Worm (Caenorhabditis elegans) whole organism, midembryonic: ENCODE measurements around the gene aptf-4.

ENCODE experiments used
- T22C8.4 ChIP-seq: fragments of 200-800 bp; sonication (Bioruptor generic); IDR thresholded peaks from 2 replicates; pipeline ENCODE4 v1.3.6; 2022; ENCODE audit warnings: missing genetic modification characterization, missing compliant biosample characterization
- cog-1 ChIP-seq: sonication (generic microtip); optimal IDR thresholded peaks from 2 replicates; lab custom pipeline; 2016; ENCODE audit warnings: missing genetic modification characterization, missing compliant biosample characterization
- flt-1 ChIP-seq: fragments of 200-800 bp; sonication (Bioruptor generic); IDR thresholded peaks from 2 replicates; pipeline ENCODE4 v1.3.6; 2022; ENCODE audit warnings: missing genetic modification characterization, missing compliant biosample characterization
- klf-2 ChIP-seq: fragments of 200-800 bp; sonication (Bioruptor generic); conservative IDR thresholded peaks from 2 replicates; pipeline ENCODE4 v1.3.6; 2022; ENCODE audit warnings: missing genetic modification reagents, missing genetic modification characterization, missing compliant biosample characterization
- med-1 ChIP-seq: sonication (generic microtip); optimal IDR thresholded peaks from 2 replicates; lab custom pipeline; 2017; ENCODE audit warnings: missing genetic modification characterization, mild to moderate bottlenecking, missing compliant biosample characterization, antibody characterized with exemption, missing genetic modification reagents; ENCODE audit not compliant: insufficient read depth
- ref-1 ChIP-seq: fragments of 200-800 bp; sonication (Bioruptor generic); conservative IDR thresholded peaks from 2 replicates; pipeline ENCODE4 v1.3.6; 2022; ENCODE audit warnings: missing genetic modification reagents, missing genetic modification characterization, missing compliant biosample characterization
- tab-1 ChIP-seq: fragments of 200-800 bp; sonication (Bioruptor generic); IDR thresholded peaks from 2 replicates; pipeline ENCODE4 v1.3.6; 2022; ENCODE audit warnings: missing genetic modification characterization, missing compliant biosample characterization
- ztf-23 ChIP-seq: fragments of 200-800 bp; sonication (Bioruptor generic); IDR thresholded peaks from 2 replicates; pipeline ENCODE4 v1.3.6; 2022; ENCODE audit warnings: missing genetic modification reagents, missing genetic modification characterization, missing compliant biosample characterization
- ztf-29 ChIP-seq: fragments of 200-800 bp; sonication (Bioruptor generic); IDR thresholded peaks from 2 replicates; pipeline ENCODE4 v1.3.6; 2022; ENCODE audit warnings: missing genetic modification reagents, missing genetic modification characterization, missing compliant biosample characterization

aptf-4 gene

DNA sequence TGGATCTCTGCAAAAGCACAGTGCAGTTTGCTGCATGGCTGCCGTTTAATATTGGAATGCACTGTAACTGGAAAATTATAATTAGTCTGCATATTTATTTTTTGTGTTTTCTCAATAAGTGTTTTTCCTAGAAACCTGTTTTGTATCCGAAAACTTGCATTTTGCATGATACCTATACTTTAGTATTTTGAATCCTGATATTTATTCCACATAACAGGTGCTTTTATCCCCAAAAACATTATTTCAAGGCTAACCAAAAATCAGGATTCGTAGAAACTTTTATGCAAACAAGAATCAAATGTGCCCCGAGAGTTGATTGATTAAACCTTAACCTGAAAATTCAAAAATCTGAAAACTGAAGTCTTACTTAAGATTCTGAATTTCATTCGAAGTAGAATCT lies 19.8 kb downstream of the aptf-4 start:
- TF ChIP-seq ztf-29 (GFP tag; lab: Robert Waterston, UW) (no peak), flt-1 (GFP tag; lab: Robert Waterston, UW) (no peak), ztf-23 (GFP tag; lab: Robert Waterston, UW) (no peak), T22C8.4 (GFP tag; lab: Robert Waterston, UW) (no peak), ref-1 (no peak), med-1 (GFP tag; lab: Kevin White, UChicago) (no peak), cog-1 (no peak), tab-1 (GFP tag; lab: Robert Waterston, UW) (no peak), klf-2 (GFP tag; lab: Robert Waterston, UW) (no peak)

DNA sequence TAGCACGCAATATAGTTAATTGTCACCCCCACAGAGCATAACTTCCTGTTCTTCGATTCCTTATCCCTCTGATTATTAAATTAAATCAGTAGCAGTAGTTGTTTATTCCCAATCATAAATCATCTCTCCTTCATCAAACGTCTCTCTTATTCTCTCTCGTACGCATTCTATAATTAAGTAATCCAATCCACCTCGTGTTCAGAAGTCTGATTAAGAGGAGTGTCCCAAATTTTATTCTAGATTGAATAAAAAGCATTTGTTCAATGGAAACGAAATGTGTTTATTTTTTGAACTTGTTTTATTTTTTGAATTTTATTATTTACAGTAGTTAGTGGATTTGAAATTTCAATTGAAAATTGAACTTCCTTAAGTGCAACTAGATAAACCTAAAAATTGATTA lies 20.5 kb downstream of the aptf-4 start:
- TF ChIP-seq klf-2 (GFP tag; lab: Robert Waterston, UW) (no peak), T22C8.4 (GFP tag; lab: Robert Waterston, UW) (no peak), flt-1 (GFP tag; lab: Robert Waterston, UW) (no peak), ztf-23 (GFP tag; lab: Robert Waterston, UW) (no peak), tab-1 (GFP tag; lab: Robert Waterston, UW) (no peak), cog-1 (no peak), med-1 (GFP tag; lab: Kevin White, UChicago) (no peak), ref-1 (no peak), ztf-29 (GFP tag; lab: Robert Waterston, UW) (no peak)

DNA sequence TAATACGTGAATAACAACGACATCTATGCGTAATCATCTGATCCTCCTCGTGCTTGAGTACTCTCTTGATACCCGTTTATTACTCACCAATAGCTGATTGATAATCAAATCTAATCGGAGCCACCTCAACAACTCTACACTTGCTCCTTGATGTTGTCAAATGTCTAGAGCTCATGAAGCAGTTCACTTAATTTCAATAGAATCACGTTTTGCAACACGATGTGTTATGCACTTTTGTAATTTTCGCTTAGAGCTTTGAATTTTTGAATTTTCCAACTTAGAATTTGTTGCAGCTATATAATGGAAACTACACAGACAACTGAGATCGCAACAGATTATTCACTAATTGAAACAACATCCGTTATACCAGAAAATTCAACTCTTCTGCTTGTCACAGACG lies 21.7 kb downstream of the aptf-4 start, which contains the start of gene T22C8.1:
Gene T22C8.1 (plus strand): TSS at position 301 of the 400 bp plus-strand sequence.
- no peak for TF ChIP-seq T22C8.4 (GFP tag; lab: Robert Waterston, UW)
- no peak for TF ChIP-seq med-1 (GFP tag; lab: Kevin White, UChicago)
- no peak for TF ChIP-seq tab-1 (GFP tag; lab: Robert Waterston, UW)
- TF ChIP-seq ztf-23 (GFP tag; lab: Robert Waterston, UW) = no peak
- no peak for TF ChIP-seq klf-2 (GFP tag; lab: Robert Waterston, UW)
- TF ChIP-seq cog-1 = no peak
- no peak for TF ChIP-seq ztf-29 (GFP tag; lab: Robert Waterston, UW)
- no peak for TF ChIP-seq flt-1 (GFP tag; lab: Robert Waterston, UW)

DNA sequence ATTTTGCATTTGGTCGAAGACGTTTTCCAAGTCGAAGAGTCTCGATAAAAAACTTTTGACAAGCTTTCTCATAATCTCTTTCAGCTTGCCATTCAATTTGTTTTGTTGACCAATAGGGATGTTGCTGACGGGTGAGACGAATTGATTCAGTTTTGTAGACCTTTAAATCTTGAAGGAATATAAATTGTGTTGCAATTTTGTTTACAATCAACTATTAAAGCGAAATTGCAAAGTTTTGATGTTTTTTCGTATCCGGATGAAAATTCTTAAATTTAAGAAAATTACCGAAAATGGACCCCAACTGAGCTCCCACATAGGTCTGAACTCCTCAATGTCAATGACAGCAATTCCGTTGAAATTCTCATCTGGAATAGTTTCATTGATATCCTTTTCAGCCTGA lies 25.4 kb downstream of the aptf-4 start:
- no peak for TF ChIP-seq klf-2 (GFP tag; lab: Robert Waterston, UW)
- no peak for TF ChIP-seq ref-1
- TF ChIP-seq ztf-29 (GFP tag; lab: Robert Waterston, UW) = no peak
- TF ChIP-seq cog-1 = no peak
- no peak for TF ChIP-seq flt-1 (GFP tag; lab: Robert Waterston, UW)
- no peak for TF ChIP-seq tab-1 (GFP tag; lab: Robert Waterston, UW)
- TF ChIP-seq T22C8.4 (GFP tag; lab: Robert Waterston, UW) = no peak
- TF ChIP-seq ztf-23 (GFP tag; lab: Robert Waterston, UW) = no peak
- no peak for TF ChIP-seq med-1 (GFP tag; lab: Kevin White, UChicago)

DNA sequence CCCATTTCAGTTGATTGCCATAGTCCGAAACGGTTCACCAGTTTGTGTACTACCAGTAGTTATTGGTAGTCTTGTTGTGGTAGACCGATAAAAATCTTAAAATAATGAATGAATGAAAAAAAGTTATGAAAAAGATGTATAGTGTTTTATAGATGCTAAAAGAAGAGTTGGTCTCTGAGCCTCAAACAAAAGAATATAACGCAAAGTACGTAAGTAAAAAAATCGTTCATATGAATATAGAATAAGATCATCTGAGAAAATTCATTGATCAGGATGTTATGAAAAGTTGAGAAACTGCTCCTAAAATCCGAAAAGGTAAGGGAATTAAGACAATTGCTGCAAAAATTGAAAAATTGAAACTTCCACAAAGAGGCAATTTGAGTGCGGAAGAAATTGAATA lies 26.7 kb downstream of the aptf-4 start, which contains the start of gene chhy-1:
Gene chhy-1 (minus strand): TSS at position 101 of the 400 bp plus-strand sequence.
- no peak for TF ChIP-seq ztf-23 (GFP tag; lab: Robert Waterston, UW)
- no peak for TF ChIP-seq T22C8.4 (GFP tag; lab: Robert Waterston, UW)
- TF ChIP-seq med-1 (GFP tag; lab: Kevin White, UChicago) = no peak
- TF ChIP-seq cog-1 = no peak
- TF ChIP-seq flt-1 (GFP tag; lab: Robert Waterston, UW) = no peak
- no peak for TF ChIP-seq tab-1 (GFP tag; lab: Robert Waterston, UW)
- no peak for TF ChIP-seq ztf-29 (GFP tag; lab: Robert Waterston, UW)
- no peak for TF ChIP-seq klf-2 (GFP tag; lab: Robert Waterston, UW)
- TF ChIP-seq ref-1 = no peak

DNA sequence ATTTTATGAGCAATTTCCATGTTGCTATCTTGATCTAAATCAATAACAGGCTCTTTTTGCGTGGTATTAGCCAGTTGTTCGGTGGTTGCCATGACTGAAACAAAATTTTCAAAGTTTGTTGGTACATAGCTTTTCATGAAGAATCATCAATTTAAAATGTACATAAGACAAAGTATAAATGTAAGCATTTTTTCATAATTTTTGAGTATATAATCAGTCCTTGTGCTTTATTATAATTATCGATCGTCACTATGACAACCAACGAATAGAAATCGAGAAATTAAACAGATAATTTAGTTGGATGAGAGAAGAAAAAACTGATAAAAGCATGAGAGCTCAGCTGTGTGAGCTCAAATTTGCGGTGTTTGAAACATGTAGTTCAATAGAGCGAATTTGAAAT lies 31.1 kb downstream of the aptf-4 start, which contains the start of gene T22C8.3:
Gene T22C8.3 (minus strand): TSS at position 101 of the 400 bp plus-strand sequence.
- no peak for TF ChIP-seq flt-1 (GFP tag; lab: Robert Waterston, UW)
- TF ChIP-seq ztf-23 (GFP tag; lab: Robert Waterston, UW) = no peak
- no peak for TF ChIP-seq med-1 (GFP tag; lab: Kevin White, UChicago)
- TF ChIP-seq ref-1 = no peak
- no peak for TF ChIP-seq T22C8.4 (GFP tag; lab: Robert Waterston, UW)
- no peak for TF ChIP-seq tab-1 (GFP tag; lab: Robert Waterston, UW)
- TF ChIP-seq cog-1 = no peak
- no peak for TF ChIP-seq ztf-29 (GFP tag; lab: Robert Waterston, UW)
- no peak for TF ChIP-seq klf-2 (GFP tag; lab: Robert Waterston, UW)

DNA sequence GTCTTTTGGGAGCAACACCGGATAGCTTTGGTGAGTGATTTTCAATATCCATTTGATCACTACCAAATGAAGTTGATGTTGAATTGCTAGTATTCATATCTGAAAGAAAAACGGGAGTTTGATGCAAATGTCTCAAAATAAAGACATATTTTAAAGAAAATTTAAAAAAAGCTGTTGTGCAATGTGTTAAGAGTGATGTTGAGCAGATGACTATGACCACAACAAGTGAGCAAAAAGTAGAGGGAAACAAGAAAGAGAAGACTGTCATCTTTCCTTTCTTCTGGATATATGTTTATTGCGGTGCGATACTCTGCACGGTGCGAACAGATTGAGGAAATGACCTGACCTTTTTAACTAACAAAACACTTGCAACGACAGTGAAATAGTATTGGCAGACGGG lies 32.6 kb downstream of the aptf-4 start, which contains the start of gene T22C8.4:
Gene T22C8.4 (minus strand): TSS at position 101 of the 400 bp plus-strand sequence.
- no peak for TF ChIP-seq ztf-23 (GFP tag; lab: Robert Waterston, UW)
- no peak for TF ChIP-seq cog-1
- TF ChIP-seq med-1 (GFP tag; lab: Kevin White, UChicago) = no peak
- TF ChIP-seq ztf-29 (GFP tag; lab: Robert Waterston, UW) = no peak
- TF ChIP-seq flt-1 (GFP tag; lab: Robert Waterston, UW) = no peak
- TF ChIP-seq T22C8.4 (GFP tag; lab: Robert Waterston, UW) = no peak
- no peak for TF ChIP-seq klf-2 (GFP tag; lab: Robert Waterston, UW)
- TF ChIP-seq ref-1 = no peak
- no peak for TF ChIP-seq tab-1 (GFP tag; lab: Robert Waterston, UW)

DNA sequence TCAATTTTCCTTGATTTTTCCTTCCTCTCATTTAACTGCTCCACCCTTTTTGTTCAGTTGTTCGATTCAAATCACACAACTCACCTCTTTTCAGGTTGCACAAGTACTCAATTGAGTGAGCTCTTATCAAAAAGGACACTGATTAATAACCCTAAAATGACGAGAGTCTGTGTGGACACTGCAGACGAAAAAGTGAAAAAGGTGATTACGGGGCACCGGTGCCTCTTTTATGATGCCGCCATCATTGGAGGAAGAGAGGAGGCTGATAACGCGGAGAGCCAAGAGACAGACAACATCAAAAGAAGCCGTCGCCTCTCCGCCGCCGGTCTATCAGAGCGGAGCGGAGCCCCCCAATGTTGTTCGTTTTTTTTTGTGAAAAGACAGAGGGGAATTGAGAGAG lies 34.4 kb downstream of the aptf-4 start, which contains the start of gene sptf-2:
Gene sptf-2 (plus strand): TSS at position 297 of the 400 bp plus-strand sequence.
- TF ChIP-seq ref-1 = no peak
- no peak for TF ChIP-seq ztf-23 (GFP tag; lab: Robert Waterston, UW)
- TF ChIP-seq ztf-29 (GFP tag; lab: Robert Waterston, UW) = no peak
- TF ChIP-seq klf-2 (GFP tag; lab: Robert Waterston, UW) = no peak
- no peak for TF ChIP-seq med-1 (GFP tag; lab: Kevin White, UChicago)
- TF ChIP-seq T22C8.4 (GFP tag; lab: Robert Waterston, UW) = no peak
- TF ChIP-seq tab-1 (GFP tag; lab: Robert Waterston, UW) = no peak
- no peak for TF ChIP-seq cog-1
- no peak for TF ChIP-seq flt-1 (GFP tag; lab: Robert Waterston, UW)

DNA sequence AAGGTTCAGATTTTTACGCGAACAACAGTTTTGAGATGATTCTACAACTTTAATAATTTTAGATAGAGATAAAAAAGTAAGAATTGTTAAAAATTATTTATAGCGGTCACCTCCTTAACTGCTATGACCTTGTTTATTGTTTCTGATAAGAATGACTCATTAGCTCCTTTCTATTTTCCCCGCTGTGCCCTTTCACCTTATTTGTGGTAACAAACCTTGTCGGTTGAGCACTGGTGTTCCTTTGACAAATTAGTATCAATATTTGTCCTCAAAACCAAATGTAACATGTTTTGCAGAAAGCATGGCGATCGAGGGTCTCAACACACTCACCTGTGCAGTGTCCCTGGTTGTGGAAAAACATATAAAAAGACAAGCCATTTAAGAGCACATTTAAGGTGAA lies 35.8 kb downstream of the aptf-4 start:
- TF ChIP-seq ztf-29 (GFP tag; lab: Robert Waterston, UW) (no peak), ztf-23 (GFP tag; lab: Robert Waterston, UW) (no peak), ref-1 (no peak), flt-1 (GFP tag; lab: Robert Waterston, UW) (no peak), med-1 (GFP tag; lab: Kevin White, UChicago) (no peak)
